Worm (Caenorhabditis elegans): ENCODE measurements around the gene unc-1.

The unc-1 gene

ce11 chrX:1035039-1035598 lies 27.1 kb downstream of the unc-1 start, which contains the start of the genes stau-1 and sec-22:
Gene stau-1 (minus strand): TSS chrX:1035286.
Gene sec-22 (plus strand): TSS chrX:1035548.
- peak; percentile 7 for TF ChIP-seq lin-13 (tag; optimal IDR thresholded peaks at IDR 0.05)
- TF ChIP-seq snpc-4 (tag; optimal IDR thresholded peaks at IDR 0.05): no peak
- peak; percentile 19 for TF ChIP-seq ces-1 (GFP tag; optimal IDR thresholded peaks at IDR 0.05)
- TF ChIP-seq nhr-2 (tag; optimal IDR thresholded peaks at IDR 0.05): no peak
- no peak for TF ChIP-seq mab-5 (tag; optimal IDR thresholded peaks at IDR 0.05)
- TF ChIP-seq ceh-39 (tag; optimal IDR thresholded peaks at IDR 0.05): peak; percentile 27
- TF ChIP-seq lsy-2 (tag; optimal IDR thresholded peaks at IDR 0.05): peak; percentile 7
- TF ChIP-seq elt-1 (tag; optimal IDR thresholded peaks at IDR 0.05; ENCODE audit: borderline replicate concordance, insufficient read depth): no peak
- no peak for TF ChIP-seq sptf-1 (tag; optimal IDR thresholded peaks at IDR 0.05)
- TF ChIP-seq hlh-1 (tag; optimal IDR thresholded peaks at IDR 0.05): peak; percentile 16
- no peak for TF ChIP-seq drap-1 (GFP tag; optimal IDR thresholded peaks at IDR 0.05)
- no peak for TF ChIP-seq nhr-28 (tag; optimal IDR thresholded peaks at IDR 0.05)
- no peak for TF ChIP-seq elt-3 (tag; optimal IDR thresholded peaks at IDR 0.05)
- TF ChIP-seq nhr-12 (tag; optimal IDR thresholded peaks at IDR 0.05): no peak
- no peak for TF ChIP-seq zip-8 (tag; optimal IDR thresholded peaks at IDR 0.05)
- TF ChIP-seq pha-4 (tag; optimal IDR thresholded peaks at IDR 0.05): peak; percentile 45
- TF ChIP-seq cnd-1 (tag; optimal IDR thresholded peaks at IDR 0.05): peak; percentile 0
- no peak for TF ChIP-seq unc-62 (GFP tag; optimal IDR thresholded peaks at IDR 0.05)
- TF ChIP-seq mep-1 (tag; optimal IDR thresholded peaks at IDR 0.05): peak; percentile 14

- no peak for TF ChIP-seq nhr-2 (tag; optimal IDR thresholded peaks at IDR 0.05)
- no peak for TF ChIP-seq drap-1 (GFP tag; optimal IDR thresholded peaks at IDR 0.05)
- TF ChIP-seq nhr-237 (tag; optimal IDR thresholded peaks at IDR 0.05): no peak
- no peak for TF ChIP-seq pha-4 (tag; optimal IDR thresholded peaks at IDR 0.05)
- no peak for TF ChIP-seq blmp-1 (tag; optimal IDR thresholded peaks at IDR 0.05)
- TF ChIP-seq snpc-4 (tag; optimal IDR thresholded peaks at IDR 0.05): no peak
- TF ChIP-seq elt-1 (tag; optimal IDR thresholded peaks at IDR 0.05; ENCODE audit: borderline replicate concordance, insufficient read depth): no peak
- no peak for TF ChIP-seq sem-2 (GFP tag; optimal IDR thresholded peaks at IDR 0.05)
- no peak for TF ChIP-seq unc-62 (GFP tag; optimal IDR thresholded peaks at IDR 0.05)
- no peak for TF ChIP-seq mab-5 (tag; optimal IDR thresholded peaks at IDR 0.05)
- TF ChIP-seq ztf-11 (tag; optimal IDR thresholded peaks at IDR 0.05): no peak
- no peak for TF ChIP-seq ceh-43 (GFP tag; optimal IDR thresholded peaks at IDR 0.05)
Measured at ce11 chrX:1030867-1031266, 31.4 kb downstream of the unc-1 start.

ce11 chrX:1027370-1027769 lies 34.9 kb downstream of the unc-1 start:
- TF ChIP-seq unc-39 (tag; optimal IDR thresholded peaks at IDR 0.05): no peak
- no peak for TF ChIP-seq unc-120 (tag; optimal IDR thresholded peaks at IDR 0.05; ENCODE audit: poor library complexity, severe bottlenecking)
- TF ChIP-seq mab-5 (tag; optimal IDR thresholded peaks at IDR 0.05): no peak
- TF ChIP-seq cnd-1 (tag; optimal IDR thresholded peaks at IDR 0.05): no peak
- no peak for TF ChIP-seq tbx-8 (GFP tag; optimal IDR thresholded peaks at IDR 0.05)
- no peak for TF ChIP-seq drap-1 (GFP tag; optimal IDR thresholded peaks at IDR 0.05)
- no peak for TF ChIP-seq lin-32 (GFP tag; optimal IDR thresholded peaks at IDR 0.05)
- no peak for TF ChIP-seq lsy-2 (tag; optimal IDR thresholded peaks at IDR 0.05)
- no peak for TF ChIP-seq snpc-4 (tag; optimal IDR thresholded peaks at IDR 0.05)
- TF ChIP-seq ceh-83 (GFP tag; optimal IDR thresholded peaks at IDR 0.05): no peak
- no peak for TF ChIP-seq mls-2 (tag; optimal IDR thresholded peaks at IDR 0.05)

ce11 chrX:1026722-1027121 lies 35.5 kb downstream of the unc-1 start:
- TF ChIP-seq ces-1 (GFP tag; optimal IDR thresholded peaks at IDR 0.05) (no peak), snpc-4 (tag; optimal IDR thresholded peaks at IDR 0.05) (no peak), lin-32 (GFP tag; optimal IDR thresholded peaks at IDR 0.05) (no peak), blmp-1 (tag; optimal IDR thresholded peaks at IDR 0.05) (no peak), unc-62 (GFP tag; optimal IDR thresholded peaks at IDR 0.05) (no peak), mab-5 (tag; optimal IDR thresholded peaks at IDR 0.05) (no peak), ceh-43 (GFP tag; optimal IDR thresholded peaks at IDR 0.05) (no peak), ceh-83 (GFP tag; optimal IDR thresholded peaks at IDR 0.05) (no peak), sptf-1 (tag; optimal IDR thresholded peaks at IDR 0.05) (no peak), pha-4 (tag; optimal IDR thresholded peaks at IDR 0.05) (no peak), ceh-39 (tag; optimal IDR thresholded peaks at IDR 0.05) (no peak), drap-1 (GFP tag; optimal IDR thresholded peaks at IDR 0.05) (no peak), cnd-1 (tag; optimal IDR thresholded peaks at IDR 0.05) (no peak), zip-8 (tag; optimal IDR thresholded peaks at IDR 0.05) (no peak), elt-3 (tag; optimal IDR thresholded peaks at IDR 0.05) (no peak), unc-120 (tag; optimal IDR thresholded peaks at IDR 0.05; ENCODE audit: poor library complexity, severe bottlenecking) (no peak), flh-1 (GFP tag; optimal IDR thresholded peaks at IDR 0.05) (no peak), unc-39 (tag; optimal IDR thresholded peaks at IDR 0.05) (no peak), bed-3 (GFP tag; optimal IDR thresholded peaks at IDR 0.05) (no peak)
